Worm (Caenorhabditis elegans): Measurements from ENCODE around the gene C30G7.3.

The C30G7.3 gene

DNA sequence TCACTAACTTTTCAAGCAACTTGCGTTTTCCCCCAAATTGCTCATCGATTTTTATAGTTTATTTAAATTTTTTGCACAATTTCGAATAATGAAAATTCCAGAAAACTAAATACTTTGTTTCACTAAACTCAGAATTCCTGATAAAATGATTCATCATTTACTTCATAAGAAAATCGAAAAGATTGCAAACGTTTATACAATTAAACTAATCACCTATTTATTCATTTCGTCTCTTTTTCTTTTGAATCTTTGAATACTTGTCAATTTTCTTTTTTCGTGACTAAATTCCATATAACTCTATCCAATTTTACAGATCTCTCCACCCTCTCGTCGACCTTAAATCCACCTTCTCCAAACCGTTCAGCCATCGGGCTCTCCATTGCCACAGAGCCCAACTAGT lies 8.9 kb downstream of the C30G7.3 start, which contains the start of gene C30G7.2:
Gene C30G7.2, plus strand, starts transcription at position 301 of the 400 bp plus-strand sequence.
- TF ChIP-seq unc-62 (GFP tag; optimal IDR thresholded peaks at IDR 0.05) = no peak

DNA sequence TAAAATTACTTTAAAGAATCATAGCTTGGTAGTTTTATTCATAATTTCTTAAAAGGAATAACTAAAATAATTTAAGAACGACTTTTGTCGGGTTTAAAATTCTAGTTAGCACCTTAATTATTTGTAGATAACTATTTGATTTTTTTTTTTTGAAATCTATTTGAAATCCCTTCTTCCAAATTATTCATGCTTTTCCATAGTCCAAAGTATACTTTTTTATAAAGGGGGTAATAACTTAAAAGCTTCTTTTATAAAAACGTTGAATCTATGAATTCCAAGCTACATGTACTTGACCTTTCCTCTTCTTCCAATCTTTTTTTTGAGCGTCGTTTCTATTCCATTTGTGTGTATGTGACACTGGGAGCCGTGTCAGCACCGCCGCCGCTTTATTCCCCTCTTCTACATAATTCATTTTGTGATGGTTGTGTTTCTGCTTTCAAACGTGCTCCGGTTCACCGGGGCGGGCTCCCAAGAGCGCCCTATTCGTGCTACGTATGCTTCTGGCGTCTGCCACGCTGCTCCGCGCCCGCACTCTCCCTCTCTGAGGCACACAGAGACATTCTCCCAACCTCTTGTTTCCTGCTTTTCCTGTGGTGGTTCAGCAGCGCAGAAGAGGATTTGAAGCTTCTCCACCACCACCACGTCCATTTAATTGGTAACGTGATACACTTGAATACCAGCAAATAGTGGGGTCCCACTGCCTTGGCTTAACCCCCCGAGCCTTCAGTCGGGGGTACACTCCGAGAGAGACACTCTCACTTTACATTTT lies 11.9 kb downstream of the C30G7.3 start:
- TF ChIP-seq unc-62 (GFP tag; optimal IDR thresholded peaks at IDR 0.05) = no peak

- no peak for TF ChIP-seq unc-62 (GFP tag; optimal IDR thresholded peaks at IDR 0.05)
Observed at ce11 chrV:14930168-14930567, 15.3 kb downstream of the C30G7.3 start.

DNA sequence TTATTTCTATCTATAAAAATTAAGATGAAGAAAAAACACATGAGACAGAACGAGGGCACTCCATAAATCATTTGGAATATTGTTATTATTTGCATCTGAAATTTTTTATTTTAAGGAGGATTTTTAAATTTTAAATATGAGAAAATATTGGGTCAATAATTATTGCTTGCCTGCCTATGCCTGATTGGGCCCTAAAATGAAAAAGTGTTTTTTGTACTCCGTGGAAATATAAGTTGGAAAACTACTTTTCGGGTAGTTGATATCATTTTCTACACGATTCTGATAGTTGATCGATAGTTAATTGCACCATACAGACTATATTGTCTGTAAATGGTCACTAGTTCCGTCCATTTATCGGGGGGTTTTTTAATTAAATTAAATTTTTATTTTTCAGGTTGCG lies 17.3 kb downstream of the C30G7.3 start, which contains the start of gene srg-55:
Gene srg-55, minus strand, starts transcription at position 101 of the 400 bp plus-strand sequence.
- no peak for TF ChIP-seq unc-62 (GFP tag; optimal IDR thresholded peaks at IDR 0.05)

DNA sequence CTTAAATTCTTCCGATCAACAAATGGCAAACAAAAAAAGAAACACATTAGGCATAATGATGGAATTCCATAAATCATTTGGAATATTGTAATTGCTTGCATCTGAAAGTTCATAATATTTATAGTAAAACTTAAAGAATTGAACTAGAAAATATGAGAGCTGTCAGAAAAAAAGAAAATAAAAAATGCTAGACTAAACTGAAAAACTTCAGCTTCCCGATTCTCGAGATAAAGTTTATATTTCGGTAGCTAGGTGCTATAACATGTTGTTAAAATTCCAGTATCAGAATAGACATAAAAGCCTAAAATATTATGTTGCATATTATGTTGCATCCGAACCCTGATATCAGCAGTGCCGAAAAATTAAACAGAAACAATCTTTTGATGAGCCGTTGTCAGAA lies 21.4 kb downstream of the C30G7.3 start, which contains the start of gene srg-54:
Gene srg-54, minus strand, starts transcription at position 101 of the 400 bp plus-strand sequence.
- no peak for TF ChIP-seq unc-62 (GFP tag; optimal IDR thresholded peaks at IDR 0.05)

DNA sequence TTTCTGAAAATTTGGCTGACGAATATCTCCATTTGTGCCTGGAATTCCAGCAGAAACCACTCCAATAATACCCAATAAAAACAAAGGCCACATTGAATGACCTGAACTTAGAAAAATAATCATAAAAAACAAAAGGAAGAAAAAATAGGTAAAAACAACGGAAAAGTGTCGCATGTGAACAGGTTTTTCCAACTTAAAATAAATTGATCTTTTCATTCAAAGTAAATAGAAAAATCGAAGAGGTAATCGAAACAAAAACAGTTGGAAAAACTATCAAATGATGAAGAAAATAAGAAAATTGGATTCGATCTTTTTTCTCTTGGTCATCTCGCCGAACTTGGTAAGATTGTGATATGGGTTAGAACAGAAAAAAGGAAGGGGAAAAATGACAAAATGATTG lies 24.0 kb downstream of the C30G7.3 start, which contains the start of gene zmp-4:
Gene zmp-4, minus strand, starts transcription at position 101 of the 400 bp plus-strand sequence.
- no peak for TF ChIP-seq unc-62 (GFP tag; optimal IDR thresholded peaks at IDR 0.05)

DNA sequence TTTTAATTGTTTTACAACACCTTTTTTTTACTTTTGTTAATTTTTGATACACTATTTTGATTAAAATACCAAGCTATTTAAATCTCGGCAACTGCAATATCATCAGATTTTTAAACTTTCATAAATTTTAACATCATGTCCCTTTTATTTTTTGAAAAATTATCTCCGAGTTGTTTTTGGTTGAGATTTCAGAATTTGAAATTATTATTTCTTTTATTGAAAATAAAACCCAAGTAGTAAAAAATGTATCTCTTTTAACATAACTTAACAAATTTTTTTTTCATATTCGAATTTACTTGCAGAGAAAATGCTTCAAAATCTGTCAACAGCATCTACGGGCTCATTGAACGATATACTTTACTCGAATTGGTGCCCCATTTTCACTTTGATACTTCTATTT lies 29.9 kb downstream of the C30G7.3 start, which contains the start of gene H12D21.11:
Gene H12D21.11, plus strand, starts transcription at position 301 of the 400 bp plus-strand sequence.
- TF ChIP-seq unc-62 (GFP tag; optimal IDR thresholded peaks at IDR 0.05) = no peak

- TF ChIP-seq unc-62 (GFP tag; optimal IDR thresholded peaks at IDR 0.05) = no peak
Observed at ce11 chrV:14910758-14911157, 34.7 kb downstream of the C30G7.3 start.

- TF ChIP-seq unc-62 (GFP tag; optimal IDR thresholded peaks at IDR 0.05) = no peak
Observed at ce11 chrV:14909331-14909835, 36.1 kb downstream of the C30G7.3 start, which contains the start of gene H12D21.9. H12D21.9 (minus strand) TSS chrV:14909478.

ce11 chrV:14907445-14907844 lies 38.1 kb downstream of the C30G7.3 start:
- no peak for TF ChIP-seq unc-62 (GFP tag; optimal IDR thresholded peaks at IDR 0.05)

DNA sequence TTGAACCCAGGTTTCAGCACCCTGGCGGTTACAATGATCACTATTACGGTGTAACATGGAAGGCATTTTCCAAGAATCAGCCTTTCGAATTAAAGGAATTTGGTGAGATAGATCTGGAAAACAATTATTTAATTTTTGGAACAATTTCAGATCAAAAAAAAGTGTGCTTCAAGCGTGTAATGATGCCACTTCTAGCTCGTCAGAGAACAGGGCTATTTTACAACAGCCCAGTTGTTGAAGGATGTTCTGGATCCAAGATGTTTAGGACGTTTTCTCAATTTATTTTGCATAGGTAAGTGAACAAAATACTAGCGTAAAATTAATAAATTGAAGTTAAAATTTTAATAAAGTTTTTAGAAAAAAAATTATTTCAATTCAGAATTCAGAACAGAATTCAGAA lies 44.6 kb downstream of the C30G7.3 start:
- TF ChIP-seq unc-62 (GFP tag; optimal IDR thresholded peaks at IDR 0.05) = no peak

ce11 chrV:14899545-14899944 lies 46.0 kb downstream of the C30G7.3 start, which contains the start of gene H12D21.10:
H12D21.10 (plus strand) TSS chrV:14899804.
- no peak for TF ChIP-seq unc-62 (GFP tag; optimal IDR thresholded peaks at IDR 0.05)

DNA sequence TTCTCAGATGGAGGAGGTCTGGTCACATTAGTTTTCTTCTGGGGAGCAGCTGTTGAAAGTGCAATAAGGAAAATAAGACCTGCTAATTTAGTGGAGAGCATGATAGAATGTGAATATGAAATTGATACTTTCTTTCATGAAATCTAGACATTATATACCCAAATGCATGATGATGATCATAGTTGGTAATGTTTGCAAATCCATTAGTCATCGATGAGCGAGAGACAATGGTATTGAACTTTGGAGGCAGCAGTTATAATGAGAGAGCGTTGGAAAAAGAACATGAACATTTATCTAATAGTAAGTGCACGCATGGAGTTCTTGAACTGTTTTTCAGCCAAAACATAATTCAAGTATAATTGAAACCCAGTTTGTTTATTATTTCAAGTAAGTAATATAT lies 47.8 kb downstream of the C30G7.3 start, which contains the start of gene H12D21.6:
Gene H12D21.6, minus strand, starts transcription at position 101 of the 400 bp plus-strand sequence.
- no peak for TF ChIP-seq unc-62 (GFP tag; optimal IDR thresholded peaks at IDR 0.05)

- TF ChIP-seq unc-62 (GFP tag; optimal IDR thresholded peaks at IDR 0.05) = no peak
Observed at ce11 chrV:14895557-14895956, 49.9 kb downstream of the C30G7.3 start, which contains the start of gene mpst-3. mpst-3 (plus strand) TSS chrV:14895647.

DNA sequence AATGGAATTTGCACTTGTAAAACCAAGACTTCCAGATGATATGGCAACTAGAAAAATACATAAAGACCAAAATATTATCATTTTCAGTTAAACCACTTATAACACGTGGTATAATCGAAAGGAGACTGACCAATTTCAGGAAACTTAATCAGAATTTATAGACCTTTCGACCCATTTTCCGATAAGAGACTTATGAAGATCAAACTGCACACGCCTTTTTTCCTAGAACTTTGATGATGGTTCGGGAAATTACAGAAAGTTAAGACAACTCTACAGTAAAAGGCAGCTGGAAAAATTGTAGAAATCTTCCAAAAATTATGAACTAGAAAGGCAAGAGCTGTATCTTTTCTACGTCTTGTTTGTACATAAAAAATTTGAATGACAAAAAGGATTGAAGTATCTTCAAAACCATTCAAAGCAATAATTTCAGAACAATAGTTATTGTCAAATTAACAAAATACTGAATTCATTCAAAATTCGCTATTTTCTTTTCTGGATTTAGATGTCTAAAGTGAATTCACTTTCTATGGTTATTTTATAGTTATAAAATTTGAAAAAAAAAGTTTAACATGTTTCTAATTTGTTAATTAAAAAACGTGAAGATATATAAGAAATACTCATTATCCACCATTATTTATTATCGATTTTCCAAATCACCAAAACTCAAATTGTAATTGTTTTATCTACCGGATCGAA lies 52.0 kb downstream of the C30G7.3 start, which contains the start of the genes mpst-2 and H12D21.5:
Gene mpst-2, minus strand, starts transcription at position 101 of the 696 bp plus-strand sequence.
Gene H12D21.5, plus strand, starts transcription at position 646 of the 696 bp plus-strand sequence.
- TF ChIP-seq unc-62 (GFP tag; optimal IDR thresholded peaks at IDR 0.05) = no peak
